Worm (Caenorhabditis elegans) whole organism, L4/young adult: Measurements from ENCODE around the gene smu-2.

Source experiments
- W03F9.2 ChIP-seq: fragments of 150-350 bp; optimal IDR thresholded peaks from 2 replicates; lab custom pipeline; 2014; ENCODE audit warnings: missing biosample characterization, missing genetic modification characterization
- dao-5 ChIP-seq: sonication (generic microtip); optimal IDR thresholded peaks from 2 replicates; lab custom pipeline; 2016; ENCODE audit warnings: missing genotype, missing genetic modification characterization, moderate library complexity, missing compliant biosample characterization
- him-1 ChIP-seq: sonication (generic microtip); optimal IDR thresholded peaks from 2 replicates; lab custom pipeline; 2016; ENCODE audit warnings: missing genotype, missing genetic modification reagents, missing genetic modification characterization, missing compliant biosample characterization

DNA sequence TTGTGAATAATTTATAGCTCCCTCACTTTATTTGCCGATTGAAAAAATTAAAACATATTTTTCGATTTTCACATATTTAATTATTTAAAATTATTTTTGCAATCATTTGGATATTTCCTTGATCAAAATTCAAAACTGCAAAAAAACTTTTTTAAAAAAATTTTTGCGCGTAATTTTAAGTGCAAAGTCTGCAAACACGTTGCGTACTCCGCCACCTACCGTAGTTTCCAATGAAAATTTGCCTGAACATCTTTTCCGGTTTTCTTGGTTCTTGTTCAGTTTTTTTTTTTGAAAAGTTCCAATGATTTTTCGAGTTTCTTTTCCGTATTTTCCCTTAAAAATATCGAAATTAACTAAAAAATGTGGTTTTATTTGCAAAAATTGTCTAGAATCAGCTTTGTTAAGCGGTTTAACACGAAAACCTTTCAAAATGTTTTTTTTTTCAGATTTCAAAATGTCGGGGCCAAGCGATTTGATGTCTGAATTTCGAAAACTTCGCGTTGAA lies 33.4 kb upstream of the smu-2 start, which contains the start of gene C16C8.25:
- TF ChIP-seq him-1 (tag; lab: Kevin White, UChicago) (no peak), W03F9.2 (tag; lab: Kevin White, UChicago) (no peak), dao-5 (tag; lab: Kevin White, UChicago) (no peak)
